Worm (Caenorhabditis elegans) whole organism, young adult: Measurements from ENCODE around the gene srxa-16.

Experiments used
- B0261.1 ChIP-seq: sonication (generic microtip); optimal IDR thresholded peaks from 2 replicates; lab custom pipeline; 2016; ENCODE audit warnings: mild to moderate bottlenecking, missing genetic modification characterization, moderate library complexity, missing compliant biosample characterization
- F57C9.4 ChIP-seq: sonication (generic microtip); optimal IDR thresholded peaks from 2 replicates; lab custom pipeline; 2017; ENCODE audit warnings: mild to moderate bottlenecking, missing genetic modification characterization, missing compliant biosample characterization
- K11D2.4 ChIP-seq: fragments of 200-800 bp; sonication (Bioruptor generic); IDR thresholded peaks from 2 replicates; pipeline ENCODE4 v1.3.6; 2022; ENCODE audit warnings: missing genetic modification reagents, missing genetic modification characterization, missing compliant biosample characterization
- akir-1 ChIP-seq: fragments of 200-800 bp; sonication (Bioruptor generic); optimal IDR thresholded peaks from 2 replicates; lab custom pipeline; 2018; ENCODE audit warnings: mild to moderate bottlenecking, missing genetic modification characterization, moderate library complexity, missing compliant biosample characterization
- lir-1 ChIP-seq: fragments of 200-800 bp; sonication (Bioruptor generic); conservative IDR thresholded peaks from 2 replicates; pipeline ENCODE4 v1.3.6; 2022; ENCODE audit warnings: missing genetic modification reagents, missing genetic modification characterization, missing compliant biosample characterization
- sptf-2 ChIP-seq: fragments of 200-800 bp; sonication (Bioruptor generic); optimal IDR thresholded peaks from 2 replicates; lab custom pipeline; 2018; ENCODE audit warnings: mild to moderate bottlenecking, missing genetic modification characterization, missing compliant biosample characterization

- TF ChIP-seq akir-1 (GFP tag; lab: Kevin White, UChicago) (no peak), B0261.1 (tag; lab: Kevin White, UChicago) (no peak), lir-1 (no peak), K11D2.4 (GFP tag; lab: Robert Waterston, UW) (no peak), F57C9.4 (tag; lab: Kevin White, UChicago) (no peak), sptf-2 (GFP tag; lab: Kevin White, UChicago) (no peak)
Measured at ce11 chrV:16145009-16145408, 30.9 kb upstream of the srxa-16 start.
